Fruit fly (Drosophila melanogaster): ENCODE data around the gene IntS11.

Gene IntS11

DNA sequence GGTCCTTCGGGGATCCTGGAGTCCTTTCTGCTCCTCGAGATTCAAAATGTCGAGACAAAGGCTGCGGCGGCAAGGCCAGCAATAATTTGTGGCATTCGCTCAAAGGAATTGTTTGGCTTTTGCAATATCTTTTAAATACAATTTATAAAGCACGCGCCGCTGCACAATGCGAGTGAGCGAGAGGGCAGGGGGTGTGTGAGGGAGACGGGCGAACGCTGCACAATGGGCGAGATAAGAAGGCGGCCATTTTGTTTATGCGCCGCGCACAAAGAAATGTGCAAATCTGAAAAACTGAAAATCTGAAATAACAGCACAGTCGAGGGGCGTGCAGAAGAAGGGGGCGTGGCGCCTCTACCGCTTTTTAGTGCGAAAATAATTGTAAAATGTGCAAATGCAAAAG is 36.8 kb upstream of the IntS11 start:
- TF ChIP-seq Hr78 (GFP tag; optimal IDR thresholded peaks at IDR 0.05) (no peak), CG9705 (GFP tag; optimal IDR thresholded peaks at IDR 0.05) (no peak), Vsx2 (GFP tag; optimal IDR thresholded peaks at IDR 0.05; ENCODE audit: partially characterized antibody) (no peak), woc (GFP tag; optimal IDR thresholded peaks at IDR 0.05) (no peak), sv (GFP tag; optimal IDR thresholded peaks at IDR 0.05) (no peak), h (GFP tag; optimal IDR thresholded peaks at IDR 0.05) (no peak), Sp1 (GFP tag; optimal IDR thresholded peaks at IDR 0.05) (no peak), Myc (optimal IDR thresholded peaks at IDR 0.05) (no peak), Hr83 (GFP tag; optimal IDR thresholded peaks at IDR 0.05; ENCODE audit: poor library complexity, severe bottlenecking) (no peak), br (GFP tag; optimal IDR thresholded peaks at IDR 0.05) (no peak), sage (GFP tag; optimal IDR thresholded peaks at IDR 0.05) (no peak)

- TF ChIP-seq CG32264 (GFP tag; optimal IDR thresholded peaks at IDR 0.05): no peak
- no peak for TF ChIP-seq pan (optimal IDR thresholded peaks at IDR 0.05)
- no peak for TF ChIP-seq GATAd (GFP tag; optimal IDR thresholded peaks at IDR 0.05)
- TF ChIP-seq foxo (GFP tag; optimal IDR thresholded peaks at IDR 0.05): no peak
- no peak for TF ChIP-seq sage (GFP tag; optimal IDR thresholded peaks at IDR 0.05)
- TF ChIP-seq N (GFP tag; optimal IDR thresholded peaks at IDR 0.05): no peak
- no peak for TF ChIP-seq woc (GFP tag; optimal IDR thresholded peaks at IDR 0.05)
- no peak for TF ChIP-seq Hnf4 (GFP tag; optimal IDR thresholded peaks at IDR 0.05)
- TF ChIP-seq h (GFP tag; optimal IDR thresholded peaks at IDR 0.05): no peak
- TF ChIP-seq Dif (GFP tag; optimal IDR thresholded peaks at IDR 0.05; ENCODE audit: partially characterized antibody): no peak
These were observed 33.7 kb upstream of the IntS11 start for dm6 chr3R:29711434-29711833.

dm6 chr3R:29714314-29714713 is 30.8 kb upstream of the IntS11 start, which contains the start of gene Obp99d:
TSS of gene Obp99d (plus strand) at chr3R:29714505.
- TF ChIP-seq dmrt93B (GFP tag; optimal IDR thresholded peaks at IDR 0.05) (no peak), HLH106 (tag; optimal IDR thresholded peaks at IDR 0.05) (no peak), brk (GFP tag; optimal IDR thresholded peaks at IDR 0.05) (no peak)

dm6 chr3R:29715277-29715676 is 29.9 kb upstream of the IntS11 start, which contains the start of gene Dup99B:
TSS of gene Dup99B (minus strand) at chr3R:29715377.
- TF ChIP-seq GATAd (GFP tag; optimal IDR thresholded peaks at IDR 0.05): no peak
- TF ChIP-seq Mio (GFP tag; optimal IDR thresholded peaks at IDR 0.05): no peak
- no peak for TF ChIP-seq N (GFP tag; optimal IDR thresholded peaks at IDR 0.05)
- no peak for TF ChIP-seq brk (GFP tag; optimal IDR thresholded peaks at IDR 0.05)
- TF ChIP-seq dsf (GFP tag; optimal IDR thresholded peaks at IDR 0.05; ENCODE audit: borderline replicate concordance): no peak
- no peak for TF ChIP-seq Rel (GFP tag; optimal IDR thresholded peaks at IDR 0.05)
- TF ChIP-seq Rel (tag; optimal IDR thresholded peaks at IDR 0.05): no peak
- no peak for TF ChIP-seq fru (GFP tag; optimal IDR thresholded peaks at IDR 0.05)
- no peak for TF ChIP-seq rgr (GFP tag; optimal IDR thresholded peaks at IDR 0.05)
- TF ChIP-seq sage (GFP tag; optimal IDR thresholded peaks at IDR 0.05): no peak
- TF ChIP-seq Hnf4 (GFP tag; optimal IDR thresholded peaks at IDR 0.05): no peak
- no peak for TF ChIP-seq CG9705 (GFP tag; optimal IDR thresholded peaks at IDR 0.05)
- TF ChIP-seq Dif (GFP tag; optimal IDR thresholded peaks at IDR 0.05; ENCODE audit: partially characterized antibody): no peak
- no peak for TF ChIP-seq psq (GFP tag; optimal IDR thresholded peaks at IDR 0.05)
- no peak for TF ChIP-seq ey (GFP tag; optimal IDR thresholded peaks at IDR 0.05)
- TF ChIP-seq CrebA (GFP tag; optimal IDR thresholded peaks at IDR 0.05; ENCODE audit: borderline replicate concordance): no peak
- TF ChIP-seq Myc (optimal IDR thresholded peaks at IDR 0.05): no peak
- no peak for TF ChIP-seq Sp1 (GFP tag; optimal IDR thresholded peaks at IDR 0.05)
- no peak for TF ChIP-seq dmrt93B (GFP tag; optimal IDR thresholded peaks at IDR 0.05)
- no peak for TF ChIP-seq Hr83 (GFP tag; optimal IDR thresholded peaks at IDR 0.05; ENCODE audit: poor library complexity, severe bottlenecking)
- no peak for TF ChIP-seq sv (GFP tag; optimal IDR thresholded peaks at IDR 0.05)

- TF ChIP-seq brk (GFP tag; optimal IDR thresholded peaks at IDR 0.05) (peak; percentile 8), Hr83 (GFP tag; optimal IDR thresholded peaks at IDR 0.05; ENCODE audit: poor library complexity, severe bottlenecking) (peak; percentile 52), Mio (GFP tag; optimal IDR thresholded peaks at IDR 0.05) (no peak)
These were observed 28.9 kb upstream of the IntS11 start for dm6 chr3R:29716043-29716781.

All from whole organism, wandering third instar larva.